Worm (Caenorhabditis elegans) whole organism, early embryonic: ENCODE measurements around the gene pir-2.
A peak's percentile ranks its signal among the peaks of the same experiment; 100 is the strongest.

ENCODE experiments used
- B0310.2 ChIP-seq: sonication (generic microtip); optimal IDR thresholded peaks from 2 replicates; lab custom pipeline; 2016; ENCODE audit warnings: mild to moderate bottlenecking, missing genetic modification characterization, missing compliant biosample characterization
- F13C5.2 ChIP-seq: sonication (generic microtip); optimal IDR thresholded peaks from 2 replicates; lab custom pipeline; 2017; ENCODE audit warnings: mild to moderate bottlenecking, missing genetic modification characterization, inconsistent platforms, missing compliant biosample characterization
- aly-1 ChIP-seq: sonication (generic microtip); optimal IDR thresholded peaks from 2 replicates; lab custom pipeline; 2016; ENCODE audit warnings: missing genetic modification characterization, missing compliant biosample characterization
- ama-1 ChIP-seq: fragments of 150-350 bp; optimal IDR thresholded peaks from 2 replicates; lab custom pipeline; 2014
- ceh-13 ChIP-seq: fragments of 200-800 bp; sonication (Bioruptor generic); optimal IDR thresholded peaks from 2 replicates; lab custom pipeline; 2018; ENCODE audit warnings: mild to moderate bottlenecking, missing genetic modification characterization, missing compliant biosample characterization
- ceh-36 ChIP-seq: sonication (generic microtip); optimal IDR thresholded peaks from 2 replicates; lab custom pipeline; 2016; ENCODE audit warnings: missing genetic modification characterization, inconsistent platforms, missing compliant biosample characterization
- ets-7 ChIP-seq: sonication (generic microtip); optimal IDR thresholded peaks from 2 replicates; lab custom pipeline; 2016; ENCODE audit warnings: missing genotype, missing genetic modification characterization, missing compliant biosample characterization
- flt-1 ChIP-seq: fragments of 200-800 bp; sonication (Bioruptor generic); IDR thresholded peaks from 2 replicates; pipeline ENCODE4 v1.3.6; 2022; ENCODE audit warnings: missing genetic modification characterization, missing compliant biosample characterization
- hmbx-1 ChIP-seq: sonication (generic microtip); optimal IDR thresholded peaks from 2 replicates; lab custom pipeline; 2016; ENCODE audit warnings: mild to moderate bottlenecking, missing genetic modification characterization, missing compliant biosample characterization
- hmg-4 ChIP-seq: fragments of 200-800 bp; sonication (Bioruptor generic); optimal IDR thresholded peaks from 2 replicates; lab custom pipeline; 2018; ENCODE audit warnings: mild to moderate bottlenecking, missing genetic modification characterization, missing compliant biosample characterization
- hnd-1 ChIP-seq: sonication (generic microtip); optimal IDR thresholded peaks from 2 replicates; lab custom pipeline; 2016; ENCODE audit warnings: missing genetic modification characterization, missing compliant biosample characterization
- pes-1 ChIP-seq: fragments of 200-800 bp; sonication (Bioruptor generic); IDR thresholded peaks from 2 replicates; pipeline ENCODE4 v1.3.6; 2022; ENCODE audit warnings: missing genetic modification reagents, missing genetic modification characterization, missing compliant biosample characterization
- scrt-1 ChIP-seq: fragments of 200-800 bp; sonication (Bioruptor generic); IDR thresholded peaks from 2 replicates; pipeline ENCODE4 v1.3.6; 2022; ENCODE audit warnings: missing genetic modification characterization, missing compliant biosample characterization
- sea-1 ChIP-seq: fragments of 200-800 bp; sonication (Bioruptor generic); conservative IDR thresholded peaks from 2 replicates; pipeline ENCODE4 v1.3.6; 2022; ENCODE audit warnings: missing genetic modification characterization, missing compliant biosample characterization
- tbx-11 ChIP-seq: fragments of 200-800 bp; sonication (Bioruptor generic); IDR thresholded peaks from 2 replicates; pipeline ENCODE4 v1.3.6; 2022; ENCODE audit warnings: missing genetic modification characterization, missing compliant biosample characterization
- tbx-37 ChIP-seq: fragments of 200-800 bp; sonication (Bioruptor generic); conservative IDR thresholded peaks from 2 replicates; pipeline ENCODE4 v1.3.6; 2022; ENCODE audit warnings: missing genetic modification reagents, missing genetic modification characterization, missing compliant biosample characterization
- tra-4 ChIP-seq: sonication (generic microtip); optimal IDR thresholded peaks from 2 replicates; lab custom pipeline; 2017; ENCODE audit warnings: missing genetic modification characterization, missing compliant biosample characterization

Gene pir-2

DNA sequence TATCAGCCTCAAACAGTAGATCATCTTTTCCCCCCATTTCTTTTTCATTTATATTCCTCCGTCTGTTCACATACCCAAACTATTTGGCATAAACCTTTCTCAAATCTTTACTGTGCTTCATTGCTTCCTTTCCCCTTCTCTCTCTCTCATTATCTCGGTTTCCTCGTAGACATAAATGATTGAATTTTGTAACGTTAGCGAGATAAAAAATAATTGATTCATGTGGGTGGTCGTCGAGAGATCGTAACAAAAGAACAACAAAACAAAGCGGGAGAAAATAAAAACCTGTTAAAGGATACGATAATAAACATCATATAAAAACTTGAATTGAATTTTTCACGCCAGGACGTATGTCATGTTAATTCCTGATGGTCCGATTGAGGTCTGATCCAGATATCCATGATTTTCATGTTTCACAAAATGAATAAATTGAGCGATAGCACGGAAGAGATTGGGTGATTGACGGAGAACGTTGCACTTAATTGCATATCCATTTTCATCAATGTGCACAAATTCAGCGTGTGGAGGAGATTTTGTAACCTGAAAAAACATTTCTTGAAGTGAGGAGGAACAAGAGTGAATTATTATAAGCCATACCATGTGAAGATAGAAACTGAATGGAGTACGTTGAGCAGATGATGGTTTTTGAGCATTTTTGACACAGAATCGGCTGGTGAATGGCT, 19.5 kb upstream of the pir-2 start:
- peak; percentile 91 for TF ChIP-seq ama-1 (lab: Kevin White, UChicago)
- no peak for TF ChIP-seq flt-1 (GFP tag; lab: Robert Waterston, UW)
- TF ChIP-seq scrt-1, result 0 out of 2 replicates have a peak, but pooled peaks have one; percentile 46

- no peak for TF ChIP-seq sea-1
- no peak for TF ChIP-seq tbx-11 (GFP tag; lab: Robert Waterston, UW)
- TF ChIP-seq ama-1 (lab: Kevin White, UChicago), result no peak
- TF ChIP-seq pes-1 (GFP tag; lab: Robert Waterston, UW), result no peak
- no peak for TF ChIP-seq F13C5.2 (tag; lab: Kevin White, UChicago)
- no peak for TF ChIP-seq B0310.2 (tag; lab: Kevin White, UChicago)
- TF ChIP-seq aly-1 (tag; lab: Kevin White, UChicago), result no peak
- no peak for TF ChIP-seq tbx-37 (GFP tag; lab: Robert Waterston, UW)
- no peak for TF ChIP-seq tra-4 (tag; lab: Kevin White, UChicago)
- no peak for TF ChIP-seq hmg-4
- no peak for TF ChIP-seq ceh-36
- no peak for TF ChIP-seq hnd-1 (tag; lab: Kevin White, UChicago)
- TF ChIP-seq ceh-13 (GFP tag; lab: Kevin White, UChicago), result no peak
- TF ChIP-seq ets-7 (tag; lab: Kevin White, UChicago), result no peak
- TF ChIP-seq scrt-1, result no peak
- no peak for TF ChIP-seq flt-1 (GFP tag; lab: Robert Waterston, UW)
- no peak for TF ChIP-seq hmbx-1 (tag; lab: Kevin White, UChicago)
Measured at ce11 chrIII:9461894-9462784, 18.7 kb upstream of the pir-2 start.

- TF ChIP-seq ceh-36 (no peak), aly-1 (tag; lab: Kevin White, UChicago) (no peak), flt-1 (GFP tag; lab: Robert Waterston, UW) (no peak), tbx-11 (GFP tag; lab: Robert Waterston, UW) (no peak), ets-7 (tag; lab: Kevin White, UChicago) (no peak), hmg-4 (no peak), pes-1 (GFP tag; lab: Robert Waterston, UW) (no peak), F13C5.2 (tag; lab: Kevin White, UChicago) (no peak), tbx-37 (GFP tag; lab: Robert Waterston, UW) (no peak), scrt-1 (no peak), ceh-13 (GFP tag; lab: Kevin White, UChicago) (no peak), hnd-1 (tag; lab: Kevin White, UChicago) (no peak), tra-4 (tag; lab: Kevin White, UChicago) (no peak), ama-1 (lab: Kevin White, UChicago) (no peak), B0310.2 (tag; lab: Kevin White, UChicago) (no peak)
Measured at ce11 chrIII:9457192-9458103, 14.0 kb upstream of the pir-2 start.

ce11 chrIII:9455980-9456658, 12.7 kb upstream of the pir-2 start, which contains the start of the genes rheb-1 and spk-1:
Gene rheb-1 (minus strand): TSS chrIII:9456030.
Gene spk-1 (plus strand): TSS chrIII:9456608.
- TF ChIP-seq hmg-4 (peak; percentile 43), pes-1 (GFP tag; lab: Robert Waterston, UW) (no peak), aly-1 (tag; lab: Kevin White, UChicago) (no peak), B0310.2 (tag; lab: Kevin White, UChicago) (no peak), tbx-11 (GFP tag; lab: Robert Waterston, UW) (no peak), hmbx-1 (tag; lab: Kevin White, UChicago) (no peak), ama-1 (lab: Kevin White, UChicago) (no peak), tra-4 (tag; lab: Kevin White, UChicago) (no peak), F13C5.2 (tag; lab: Kevin White, UChicago) (peak; percentile 5), sea-1 (no peak), ceh-36 (no peak), tbx-37 (GFP tag; lab: Robert Waterston, UW) (no peak), flt-1 (GFP tag; lab: Robert Waterston, UW) (no peak), scrt-1 (no peak), hnd-1 (tag; lab: Kevin White, UChicago) (no peak), ceh-13 (GFP tag; lab: Kevin White, UChicago) (no peak), ets-7 (tag; lab: Kevin White, UChicago) (no peak)

DNA sequence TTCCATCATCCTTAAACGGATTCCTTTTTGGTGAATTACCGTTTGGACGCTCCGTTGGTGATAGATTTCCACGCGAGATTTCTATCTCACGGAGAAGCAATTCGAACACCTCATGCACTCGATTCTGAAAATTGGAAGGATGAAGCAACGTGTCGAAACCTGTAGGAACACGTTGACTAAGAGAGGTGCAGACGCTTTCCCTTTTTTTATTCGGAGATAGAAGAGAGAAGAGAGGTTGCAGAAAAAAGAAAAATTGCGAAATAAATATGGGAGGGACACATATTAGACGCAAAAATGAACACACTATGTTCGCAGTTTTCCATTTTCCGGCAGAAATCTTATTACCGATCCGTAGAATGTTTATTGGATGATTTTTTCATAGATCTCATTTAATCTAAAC, 11.3 kb upstream of the pir-2 start:
- TF ChIP-seq hmg-4, result no peak
- no peak for TF ChIP-seq B0310.2 (tag; lab: Kevin White, UChicago)
- TF ChIP-seq sea-1, result no peak
- TF ChIP-seq F13C5.2 (tag; lab: Kevin White, UChicago), result no peak
- TF ChIP-seq ceh-13 (GFP tag; lab: Kevin White, UChicago), result no peak
- TF ChIP-seq ama-1 (lab: Kevin White, UChicago), result no peak
- TF ChIP-seq aly-1 (tag; lab: Kevin White, UChicago), result no peak
- no peak for TF ChIP-seq tra-4 (tag; lab: Kevin White, UChicago)
- TF ChIP-seq flt-1 (GFP tag; lab: Robert Waterston, UW), result no peak
- no peak for TF ChIP-seq pes-1 (GFP tag; lab: Robert Waterston, UW)
- no peak for TF ChIP-seq hmbx-1 (tag; lab: Kevin White, UChicago)
- no peak for TF ChIP-seq tbx-11 (GFP tag; lab: Robert Waterston, UW)
- TF ChIP-seq ets-7 (tag; lab: Kevin White, UChicago), result no peak
- no peak for TF ChIP-seq scrt-1
